4 worm cellular contexts compared by ENCODE assay signal in genomic region chrII:9026348-9026747, ce11.
TF ChIP-seq lines count a peak whose summit lies in the region.

No protein-coding gene starts in this region.

TF ChIP-seq in whole organism, L1 larva, 84 proteins besides CTCF, POLR2A, EP300 and RAD21:
- TF ChIP-seq unc-86 (tag; optimal IDR thresholded peaks at IDR 0.05; lab: Kevin White, UChicago) (no peak), ztf-11 (tag; optimal IDR thresholded peaks at IDR 0.05; lab: Kevin White, UChicago) (no peak), ets-5 (GFP tag; IDR thresholded peaks at IDR 0.05; lab: Robert Waterston, UW) (no peak), nhr-85 (tag; lab: Kevin White, UChicago) (peak; percentile 82), fkh-8 (tag; optimal IDR thresholded peaks at IDR 0.05; lab: Kevin White, UChicago) (no peak), lin-35 (GFP tag; optimal IDR thresholded peaks at IDR 0.05; lab: Kevin White, UChicago) (no peak), sox-4 (tag; optimal IDR thresholded peaks at IDR 0.05; lab: Kevin White, UChicago) (no peak), lin-14 (GFP tag; optimal IDR thresholded peaks at IDR 0.05; lab: Kevin White, UChicago) (peak; percentile 21), swsn-7 (tag; optimal IDR thresholded peaks at IDR 0.05; lab: Kevin White, UChicago) (no peak), fkh-4 (tag; optimal IDR thresholded peaks at IDR 0.05; lab: Kevin White, UChicago; ENCODE audit: borderline replicate concordance) (no peak), hpl-2 (GFP tag; optimal IDR thresholded peaks at IDR 0.05; lab: Kevin White, UChicago) (no peak), ztf-4 (tag; optimal IDR thresholded peaks at IDR 0.05; lab: Kevin White, UChicago) (no peak), pag-3 (tag; optimal IDR thresholded peaks at IDR 0.05; lab: Kevin White, UChicago; ENCODE audit: borderline replicate concordance, insufficient read depth) (no peak), nhr-84 (tag; optimal IDR thresholded peaks at IDR 0.05; lab: Kevin White, UChicago) (no peak), zip-4 (GFP tag; optimal IDR thresholded peaks at IDR 0.05; lab: Kevin White, UChicago) (no peak), grh-1 (GFP tag; IDR thresholded peaks at IDR 0.05; lab: Robert Waterston, UW) (no peak), blmp-1 (tag; optimal IDR thresholded peaks at IDR 0.05; lab: Kevin White, UChicago) (peak; percentile 11), rnt-1 (tag; optimal IDR thresholded peaks at IDR 0.05; lab: Kevin White, UChicago) (peak; percentile 20), vab-15 (tag; optimal IDR thresholded peaks at IDR 0.05; lab: Kevin White, UChicago) (no peak)

TF ChIP-seq in whole organism, L2 larva, 48 proteins besides CTCF, POLR2A, EP300 and RAD21:
- TF ChIP-seq nhr-77 (tag; optimal IDR thresholded peaks at IDR 0.05; lab: Kevin White, UChicago) (no peak), ceh-16 (tag; optimal IDR thresholded peaks at IDR 0.05; lab: Kevin White, UChicago) (peak; percentile 72), nhr-21 (tag; optimal IDR thresholded peaks at IDR 0.05; lab: Kevin White, UChicago) (peak; percentile 28)
TF ChIP-seq in whole organism, L2 larva: peak in this region for 2.

TF ChIP-seq in whole organism, L3 larva, 47 proteins besides CTCF, POLR2A, EP300 and RAD21:
- TF ChIP-seq fkh-10 (GFP tag; optimal IDR thresholded peaks at IDR 0.05; lab: Kevin White, UChicago), result no peak
- TF ChIP-seq jun-1 (tag; optimal IDR thresholded peaks at IDR 0.05; lab: Kevin White, UChicago), result no peak
- peak; percentile 21 for TF ChIP-seq ama-1 (optimal IDR thresholded peaks at IDR 0.05; lab: Kevin White, UChicago)
- no peak for TF ChIP-seq lin-15B (tag; optimal IDR thresholded peaks at IDR 0.05; lab: Kevin White, UChicago)
- no peak for TF ChIP-seq lin-39 (tag; optimal IDR thresholded peaks at IDR 0.05; lab: Kevin White, UChicago)
- TF ChIP-seq ztf-11 (tag; optimal IDR thresholded peaks at IDR 0.05; lab: Kevin White, UChicago), result no peak

TF ChIP-seq in whole organism, mixed stage, embryonic, 35 proteins besides CTCF, POLR2A, EP300 and RAD21:
- peak; percentile 44 for TF ChIP-seq nhr-2 (tag; optimal IDR thresholded peaks at IDR 0.05; lab: Kevin White, UChicago)
- no peak for TF ChIP-seq unc-120 (tag; optimal IDR thresholded peaks at IDR 0.05; lab: Kevin White, UChicago; ENCODE audit: poor library complexity, severe bottlenecking)

Comparison
In these comparisons a context has a peak if more than half of its experiments do, and no peak if none do; other contexts are left out.
1. Of the 22 proteins assayed by ChIP-seq in both whole organism, L1 larva and whole organism, L2 larva: peak only in whole organism, L1 larva: blmp-1; only in whole organism, L2 larva: none; in both: none; in neither: 21.